Fruit fly (Drosophila melanogaster): Measurements from ENCODE around the gene CG34250.

dm6 chr3L:17478826-17479225 is 2.8 kb downstream of the CG34250 start, which contains the start of the genes CG13733 and qjt:
- TF ChIP-seq CG14441 (GFP tag; IDR thresholded peaks at IDR 0.05): no peak
- TF ChIP-seq lola (GFP tag; optimal IDR thresholded peaks at IDR 0.05): no peak
- no peak for TF ChIP-seq CG6854 (GFP tag; optimal IDR thresholded peaks at IDR 0.05)
- no peak for TF ChIP-seq CG4282 (GFP tag; optimal IDR thresholded peaks at IDR 0.05)
- no peak for TF ChIP-seq CG2116 (GFP tag; optimal IDR thresholded peaks at IDR 0.05)
- no peak for TF ChIP-seq CG15269 (tag; optimal IDR thresholded peaks at IDR 0.05)
- TF ChIP-seq CG15479 (GFP tag; optimal IDR thresholded peaks at IDR 0.05): no peak
- TF ChIP-seq mam (GFP tag; optimal IDR thresholded peaks at IDR 0.05): no peak
- TF ChIP-seq fd3F (GFP tag; optimal IDR thresholded peaks at IDR 0.05): no peak
- TF ChIP-seq Hr51 (GFP tag; optimal IDR thresholded peaks at IDR 0.05): no peak
- no peak for TF ChIP-seq CG31388 (GFP tag; optimal IDR thresholded peaks at IDR 0.05)
- no peak for TF ChIP-seq CG10321 (GFP tag; IDR thresholded peaks at IDR 0.05)
- no peak for TF ChIP-seq jigr1 (GFP tag; IDR thresholded peaks at IDR 0.05)
